Worm (Caenorhabditis elegans) whole organism, late embryonic: Measurements from ENCODE around the gene sri-48.

ENCODE experiments used
- C38D4.7 ChIP-seq: fragments of 200-800 bp; sonication (Bioruptor generic); optimal IDR thresholded peaks from 2 replicates; lab custom pipeline; 2018; ENCODE audit warnings: mild to moderate bottlenecking, missing genetic modification characterization, moderate library complexity, missing compliant biosample characterization
- F13H6.1 ChIP-seq: sonication (generic microtip); optimal IDR thresholded peaks from 2 replicates; lab custom pipeline; 2016; ENCODE audit warnings: missing genetic modification characterization, missing compliant biosample characterization
- K02D7.2 ChIP-seq: sonication (generic microtip); optimal IDR thresholded peaks from 2 replicates; lab custom pipeline; 2017; ENCODE audit warnings: mild to moderate bottlenecking, missing genetic modification characterization, missing compliant biosample characterization
- K09A11.1 ChIP-seq: sonication (generic microtip); optimal IDR thresholded peaks from 2 replicates; lab custom pipeline; 2017; ENCODE audit warnings: antibody characterized with exemption, mild to moderate bottlenecking, missing genetic modification characterization, missing compliant biosample characterization; ENCODE audit not compliant: insufficient read depth
- ceh-18 ChIP-seq: sonication (generic microtip); optimal IDR thresholded peaks from 2 replicates; lab custom pipeline; 2016; ENCODE audit warnings: missing genetic modification characterization, missing compliant biosample characterization
- ceh-30 ChIP-seq: fragments of 150-350 bp; optimal IDR thresholded peaks from 2 replicates; lab custom pipeline; 2014; ENCODE audit warnings: missing biosample characterization, missing genetic modification characterization
- ceh-34 ChIP-seq: sonication (generic microtip); optimal IDR thresholded peaks from 2 replicates; lab custom pipeline; 2016; ENCODE audit warnings: mild to moderate bottlenecking, missing genetic modification characterization, missing compliant biosample characterization
- elt-4 ChIP-seq: sonication (generic microtip); optimal IDR thresholded peaks from 2 replicates; lab custom pipeline; 2016; ENCODE audit warnings: missing genetic modification characterization, missing compliant biosample characterization
- eyg-1 ChIP-seq: sonication (generic microtip); optimal IDR thresholded peaks from 2 replicates; lab custom pipeline; 2016; ENCODE audit warnings: missing genotype, missing genetic modification characterization, missing compliant biosample characterization
- fax-1 ChIP-seq: sonication (generic microtip); optimal IDR thresholded peaks from 2 replicates; lab custom pipeline; 2016; ENCODE audit warnings: missing genotype, missing genetic modification characterization, missing compliant biosample characterization
- fkh-6 ChIP-seq: sonication (generic microtip); optimal IDR thresholded peaks from 2 replicates; lab custom pipeline; 2016; ENCODE audit warnings: missing genetic modification characterization, missing compliant biosample characterization
- hlh-6 ChIP-seq: sonication (generic microtip); optimal IDR thresholded peaks from 2 replicates; lab custom pipeline; 2016; ENCODE audit warnings: missing genotype, missing genetic modification characterization, missing compliant biosample characterization
- lim-6 ChIP-seq: sonication (generic microtip); optimal IDR thresholded peaks from 2 replicates; lab custom pipeline; 2016; ENCODE audit warnings: missing genetic modification characterization, missing compliant biosample characterization
- nfya-1 ChIP-seq: sonication (generic microtip); optimal IDR thresholded peaks from 2 replicates; lab custom pipeline; 2017; ENCODE audit warnings: missing genetic modification characterization, mild to moderate bottlenecking, missing compliant biosample characterization, antibody characterized with exemption, moderate library complexity
- pag-3 ChIP-seq: sonication (generic microtip); optimal IDR thresholded peaks from 2 replicates; lab custom pipeline; 2016; ENCODE audit warnings: missing compliant biosample characterization, missing genetic modification characterization, borderline replicate concordance
- syd-9 ChIP-seq: sonication (generic microtip); optimal IDR thresholded peaks from 2 replicates; lab custom pipeline; 2016; ENCODE audit warnings: mild to moderate bottlenecking, missing genetic modification characterization, moderate library complexity, missing compliant biosample characterization
- tbx-2 ChIP-seq: sonication (generic microtip); optimal IDR thresholded peaks from 2 replicates; lab custom pipeline; 2016; ENCODE audit warnings: missing genetic modification characterization, missing compliant biosample characterization
- unc-42 ChIP-seq: sonication (generic microtip); optimal IDR thresholded peaks from 2 replicates; lab custom pipeline; 2016; ENCODE audit warnings: missing genotype, missing genetic modification characterization, missing compliant biosample characterization
- unc-86 ChIP-seq: sonication (generic microtip); optimal IDR thresholded peaks from 2 replicates; lab custom pipeline; 2016; ENCODE audit warnings: missing genetic modification characterization, missing compliant biosample characterization

Gene sri-48

DNA sequence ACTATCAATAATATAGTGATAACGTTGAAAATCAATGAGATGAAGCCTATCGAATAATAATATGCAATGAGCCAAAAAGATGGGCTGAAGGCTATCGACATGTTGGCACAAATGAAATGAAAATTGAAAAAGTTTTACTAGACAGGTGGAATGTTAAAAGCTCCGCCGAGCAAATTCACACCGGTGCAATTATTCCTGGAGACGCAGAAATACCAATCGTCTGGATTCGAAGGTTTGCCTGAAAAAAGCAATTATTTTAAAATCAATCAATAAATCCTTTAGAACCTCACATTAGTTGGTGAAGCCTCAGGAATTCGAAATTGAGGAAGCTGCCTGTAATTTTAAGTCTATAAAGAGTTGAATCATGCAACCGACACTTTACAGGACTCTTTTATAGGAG, 46.8 kb downstream of the sri-48 start, which contains the start of gene sri-32:
TSS of gene sri-32 (minus strand) at position 101 of the 400 bp plus-strand sequence.
- TF ChIP-seq pag-3 (tag; lab: Kevin White, UChicago) (no peak), C38D4.7 (GFP tag; lab: Kevin White, UChicago) (no peak), elt-4 (tag; lab: Kevin White, UChicago) (no peak), tbx-2 (no peak), lim-6 (tag; lab: Kevin White, UChicago) (no peak), fkh-6 (tag; lab: Kevin White, UChicago) (no peak), eyg-1 (tag; lab: Kevin White, UChicago) (no peak), F13H6.1 (tag; lab: Kevin White, UChicago) (no peak), unc-86 (tag; lab: Kevin White, UChicago) (no peak), syd-9 (tag; lab: Kevin White, UChicago) (no peak), hlh-6 (tag; lab: Kevin White, UChicago) (no peak), K02D7.2 (tag; lab: Kevin White, UChicago) (no peak), ceh-18 (no peak), unc-42 (tag; lab: Kevin White, UChicago) (no peak), ceh-30 (tag; lab: Kevin White, UChicago) (no peak), ceh-34 (tag; lab: Kevin White, UChicago) (no peak)
- TF ChIP-seq, all 69 proteins: peak for 0

DNA sequence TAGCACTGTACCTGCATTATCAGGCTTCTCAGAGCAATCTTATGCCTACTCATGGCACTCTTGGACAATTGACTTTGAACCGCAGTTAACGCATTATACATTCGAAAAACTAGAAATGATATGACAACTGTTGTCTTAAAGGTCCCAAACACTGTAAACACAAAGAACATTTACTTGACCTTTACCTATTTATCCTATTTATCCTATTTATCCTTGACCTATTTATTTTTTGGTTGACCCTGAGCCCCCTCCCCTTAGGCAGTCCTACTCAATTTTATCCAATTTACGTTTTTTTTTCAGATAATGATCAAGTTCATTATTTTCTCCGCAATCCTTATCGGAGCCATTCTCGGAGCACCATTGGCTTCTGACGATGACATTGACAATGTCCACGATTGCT, 49.5 kb downstream of the sri-48 start, which contains the start of the genes T10D4.14 and T10D4.19:
TSS of gene T10D4.14 (minus strand) at position 101 of the 400 bp plus-strand sequence.
TSS of gene T10D4.19 (plus strand) at position 304 of the 400 bp plus-strand sequence.
- TF ChIP-seq nfya-1 (tag; lab: Kevin White, UChicago) = no peak
- no peak for TF ChIP-seq pag-3 (tag; lab: Kevin White, UChicago)
- no peak for TF ChIP-seq fax-1 (tag; lab: Kevin White, UChicago)
- TF ChIP-seq K09A11.1 (tag; lab: Kevin White, UChicago) = no peak
- no peak for TF ChIP-seq lim-6 (tag; lab: Kevin White, UChicago)
- TF ChIP-seq, all 69 proteins: peak for 0
